Worm (Caenorhabditis elegans) whole organism, L2 larva: Measurements from ENCODE around the gene gpd-2.

Experiments used
- C34F6.9 ChIP-seq: fragments of 150-350 bp; optimal IDR thresholded peaks from 2 replicates; lab custom pipeline; 2014; ENCODE audit warnings: missing biosample characterization, missing genetic modification characterization
- F13H6.1 ChIP-seq: sonication (generic microtip); optimal IDR thresholded peaks from 2 replicates; lab custom pipeline; 2016; ENCODE audit warnings: missing genetic modification characterization, missing compliant biosample characterization
- R02D3.7 ChIP-seq: fragments of 150-350 bp; optimal IDR thresholded peaks from 2 replicates; lab custom pipeline; 2014; ENCODE audit warnings: missing biosample characterization, missing genetic modification characterization
- Y55F3AM.14 ChIP-seq: fragments of 200-800 bp; sonication (Bioruptor generic); optimal IDR thresholded peaks from 2 replicates; lab custom pipeline; 2018; ENCODE audit warnings: mild to moderate bottlenecking, missing genetic modification characterization, missing compliant biosample characterization
- alr-1 ChIP-seq: fragments of 150-350 bp; optimal IDR thresholded peaks from 2 replicates; lab custom pipeline; 2014; ENCODE audit warnings: missing biosample characterization, missing genetic modification characterization
- aly-2 ChIP-seq: fragments of 150-350 bp; optimal IDR thresholded peaks from 2 replicates; lab custom pipeline; 2014; ENCODE audit warnings: missing biosample characterization, missing genetic modification characterization
- ama-1 ChIP-seq: fragments of 150-350 bp; optimal IDR thresholded peaks from 2 replicates; lab custom pipeline; 2018; ENCODE audit warnings: inconsistent platforms
- ceh-16 ChIP-seq: fragments of 150-350 bp; optimal IDR thresholded peaks from 2 replicates; lab custom pipeline; 2014; ENCODE audit warnings: missing biosample characterization, missing genetic modification characterization
- ceh-82 ChIP-seq: fragments of 150-350 bp; optimal IDR thresholded peaks from 2 replicates; lab custom pipeline; 2014; ENCODE audit warnings: missing biosample characterization, missing genetic modification characterization
- crh-2 ChIP-seq: sonication (generic microtip); optimal IDR thresholded peaks from 2 replicates; lab custom pipeline; 2017; ENCODE audit warnings: missing biosample characterization, missing genetic modification characterization
- dmd-4 ChIP-seq: sonication (generic microtip); optimal IDR thresholded peaks from 2 replicates; lab custom pipeline; 2017; ENCODE audit warnings: missing biosample characterization, missing genetic modification characterization
- egl-27 ChIP-seq: sonication (generic microtip); optimal IDR thresholded peaks from 3 replicates; lab custom pipeline; 2017; ENCODE audit warnings: missing biosample characterization, missing genetic modification reagents, missing genetic modification characterization
- elt-1 ChIP-seq: fragments of 150-350 bp; optimal IDR thresholded peaks from 2 replicates; lab custom pipeline; 2014; ENCODE audit warnings: missing biosample characterization, missing genetic modification characterization
- elt-3 ChIP-seq: sonication (generic microtip); optimal IDR thresholded peaks from 2 replicates; lab custom pipeline; 2017; ENCODE audit warnings: missing biosample characterization, missing genetic modification characterization
- fos-1 ChIP-seq: fragments of 150-350 bp; optimal IDR thresholded peaks from 2 replicates; lab custom pipeline; 2014; ENCODE audit warnings: missing biosample characterization, missing genetic modification characterization
- gmeb-1 ChIP-seq: fragments of 150-350 bp; optimal IDR thresholded peaks from 2 replicates; lab custom pipeline; 2014; ENCODE audit warnings: missing biosample characterization, missing genetic modification characterization
- lin-11 ChIP-seq: fragments of 150-350 bp; sonication (generic microtip); optimal IDR thresholded peaks from 2 replicates; lab custom pipeline; 2014; ENCODE audit warnings: missing biosample characterization, missing genetic modification characterization, inconsistent platforms, mixed read lengths
- lin-13 ChIP-seq: fragments of 150-350 bp; optimal IDR thresholded peaks from 2 replicates; lab custom pipeline; 2014; ENCODE audit warnings: missing biosample characterization, missing genetic modification reagents, missing genetic modification characterization
- lin-39 ChIP-seq: fragments of 150-350 bp; optimal IDR thresholded peaks from 2 replicates; lab custom pipeline; 2014; ENCODE audit warnings: missing biosample characterization, missing genetic modification reagents, missing genetic modification characterization
- lsy-2 ChIP-seq, 2 experiments: fragments of 150-350 bp in 1 of 2; sonication (generic microtip) in 1 of 2; optimal IDR thresholded peaks; 2 replicates each; lab custom pipeline; 2014 to 2017; ENCODE audit warnings: missing biosample characterization in 2 of 2, missing genetic modification characterization in 2 of 2
- mab-5 ChIP-seq: fragments of 150-350 bp; optimal IDR thresholded peaks from 2 replicates; lab custom pipeline; 2014; ENCODE audit warnings: missing biosample characterization, missing genetic modification characterization
- mbf-1 ChIP-seq: sonication (generic microtip); optimal IDR thresholded peaks from 2 replicates; lab custom pipeline; 2017; ENCODE audit warnings: missing biosample characterization, missing genetic modification characterization
- nhr-10 ChIP-seq: sonication (generic microtip); optimal IDR thresholded peaks from 2 replicates; lab custom pipeline; 2017; ENCODE audit warnings: missing biosample characterization, missing genetic modification characterization
- nhr-11 ChIP-seq: fragments of 150-350 bp; optimal IDR thresholded peaks from 2 replicates; lab custom pipeline; 2014; ENCODE audit warnings: missing biosample characterization, missing genetic modification characterization
- nhr-12 ChIP-seq: fragments of 150-350 bp; optimal IDR thresholded peaks from 2 replicates; lab custom pipeline; 2014; ENCODE audit warnings: missing biosample characterization, missing genetic modification characterization
- nhr-129 ChIP-seq: fragments of 150-350 bp; optimal IDR thresholded peaks from 2 replicates; lab custom pipeline; 2014; ENCODE audit warnings: missing biosample characterization, missing genetic modification characterization
- nhr-21 ChIP-seq: fragments of 150-350 bp; optimal IDR thresholded peaks from 2 replicates; lab custom pipeline; 2014; ENCODE audit warnings: missing biosample characterization, missing genetic modification characterization
- nhr-23 ChIP-seq: fragments of 150-350 bp; optimal IDR thresholded peaks from 2 replicates; lab custom pipeline; 2014; ENCODE audit warnings: missing biosample characterization, missing genetic modification reagents, missing genetic modification characterization
- nhr-237 ChIP-seq: fragments of 150-350 bp; optimal IDR thresholded peaks from 2 replicates; lab custom pipeline; 2014; ENCODE audit warnings: missing biosample characterization, missing genetic modification characterization
- nhr-25 ChIP-seq: fragments of 150-350 bp; sonication (generic microtip); optimal IDR thresholded peaks from 3 replicates; lab custom pipeline; 2014; ENCODE audit warnings: missing biosample characterization, missing genetic modification characterization
- nhr-6 ChIP-seq: fragments of 150-350 bp; optimal IDR thresholded peaks from 2 replicates; lab custom pipeline; 2014; ENCODE audit warnings: missing biosample characterization, missing genetic modification characterization
- peb-1 ChIP-seq: fragments of 150-350 bp; optimal IDR thresholded peaks from 2 replicates; lab custom pipeline; 2014; ENCODE audit warnings: missing biosample characterization, missing genetic modification characterization
- sem-4 ChIP-seq: fragments of 150-350 bp; optimal IDR thresholded peaks from 2 replicates; lab custom pipeline; 2014; ENCODE audit warnings: missing biosample characterization, missing genetic modification reagents, missing genetic modification characterization
- skn-1 ChIP-seq: sonication (generic microtip); optimal IDR thresholded peaks from 2 replicates; lab custom pipeline; 2017; ENCODE audit warnings: missing biosample characterization, missing genetic modification characterization
- sma-3 ChIP-seq: sonication (generic microtip); optimal IDR thresholded peaks from 2 replicates; lab custom pipeline; 2016; ENCODE audit warnings: missing genetic modification reagents, missing genetic modification characterization, missing compliant biosample characterization
- sma-9 ChIP-seq, 2 experiments: fragments of 150-350 bp in 1 of 2; sonication (generic microtip) in 1 of 2; optimal IDR thresholded peaks; 2 replicates each; lab custom pipeline; 2014 to 2016; ENCODE audit warnings: missing genetic modification characterization in 2 of 2, mild to moderate bottlenecking in 1 of 2, missing biosample characterization in 1 of 2, missing compliant biosample characterization in 1 of 2, missing genetic modification reagents in 1 of 2, moderate library complexity in 1 of 2
- snpc-4 ChIP-seq: fragments of 150-350 bp; optimal IDR thresholded peaks from 2 replicates; lab custom pipeline; 2014; ENCODE audit warnings: missing biosample characterization, missing genetic modification characterization
- unc-39 ChIP-seq: fragments of 150-350 bp; optimal IDR thresholded peaks from 2 replicates; lab custom pipeline; 2014; ENCODE audit warnings: missing biosample characterization, missing genetic modification characterization
- unc-55 ChIP-seq: fragments of 150-350 bp; sonication (generic microtip); optimal IDR thresholded peaks from 3 replicates; lab custom pipeline; 2014; ENCODE audit warnings: missing biosample characterization, missing genetic modification reagents, missing genetic modification characterization
- zag-1 ChIP-seq: fragments of 150-350 bp; optimal IDR thresholded peaks from 2 replicates; lab custom pipeline; 2014; ENCODE audit warnings: missing biosample characterization, missing genetic modification characterization
- ztf-1 ChIP-seq: fragments of 200-800 bp; sonication (Bioruptor generic); conservative IDR thresholded peaks from 2 replicates; pipeline ENCODE4 v1.3.6; 2022; ENCODE audit warnings: missing genetic modification characterization, missing compliant biosample characterization
- ztf-11 ChIP-seq: sonication (generic microtip); optimal IDR thresholded peaks from 2 replicates; lab custom pipeline; 2017; ENCODE audit warnings: missing biosample characterization, missing genetic modification characterization
- ztf-4 ChIP-seq: fragments of 150-350 bp; optimal IDR thresholded peaks from 2 replicates; lab custom pipeline; 2014; ENCODE audit warnings: missing biosample characterization, missing genetic modification characterization

Gene gpd-2

DNA sequence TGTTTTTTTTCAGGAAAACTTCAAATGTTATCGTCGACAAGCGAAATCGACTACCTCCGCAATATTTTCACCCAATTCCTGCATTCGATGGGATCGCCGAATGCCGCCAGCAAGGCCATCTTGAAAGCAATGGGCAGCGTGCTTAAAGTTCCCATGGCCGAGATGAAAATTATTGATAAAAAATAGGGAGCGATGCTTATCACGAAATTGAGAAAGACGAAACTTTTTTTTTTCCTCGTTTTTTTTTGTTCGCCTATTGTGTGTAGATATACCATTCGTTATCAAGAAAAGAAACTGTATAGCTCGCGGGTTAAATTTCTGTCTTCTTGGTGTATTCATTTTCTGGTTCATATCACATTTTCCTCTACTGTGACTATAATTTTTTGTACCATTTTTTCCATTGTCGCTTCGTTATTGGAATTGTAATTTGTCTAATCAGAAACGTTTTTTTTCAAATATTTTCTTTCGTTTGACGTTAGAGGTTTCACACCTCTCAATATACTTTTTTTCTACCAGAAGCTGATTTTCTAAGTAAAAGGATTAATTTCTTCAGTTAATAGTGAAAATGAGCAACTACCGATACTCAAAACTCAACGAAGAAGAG lies 49.6 kb upstream of the gpd-2 start, which contains the start of gene syx-6:
TSS of gene syx-6 (plus strand) at position 554 of the 604 bp plus-strand sequence.
- TF ChIP-seq lin-39 (tag; lab: Kevin White, UChicago) (no peak), C34F6.9 (no peak), mbf-1 (tag; lab: Kevin White, UChicago) (no peak), elt-1 (tag; lab: Kevin White, UChicago) (peak; percentile 6), crh-2 (tag; lab: Kevin White, UChicago) (no peak), sma-9 (GFP tag; optimal IDR thresholded peaks at IDR 0.05; lab: Kevin White, UChicago) (no peak), sma-9 (tag; optimal IDR thresholded peaks at IDR 0.05; lab: Kevin White, UChicago) (no peak)

DNA sequence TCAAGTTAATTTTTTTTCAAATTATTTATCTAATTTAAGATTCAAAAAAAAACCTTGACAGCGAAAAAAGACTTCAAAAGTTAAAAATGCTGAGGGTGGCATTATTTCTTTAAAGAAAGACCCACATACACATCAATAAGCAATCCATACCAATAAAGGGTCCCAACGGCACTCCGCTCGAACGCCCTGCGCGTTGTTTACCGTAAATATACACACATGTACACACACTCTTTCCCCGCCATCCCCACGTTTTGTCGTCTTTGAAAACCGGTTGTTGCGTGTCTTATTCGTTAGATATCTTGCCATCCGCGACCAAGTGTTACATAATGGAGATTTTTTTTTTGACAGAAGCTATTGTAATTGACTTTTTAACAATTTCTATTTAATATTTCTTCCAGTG lies 45.1 kb upstream of the gpd-2 start, which contains the start of gene gcc-1:
TSS of gene gcc-1 (plus strand) at position 399 of the 400 bp plus-strand sequence.
- TF ChIP-seq nhr-21 (tag; lab: Kevin White, UChicago) (peak; percentile 79), lin-13 (peak; percentile 12), unc-39 (no peak), elt-3 (no peak), nhr-25 (peak; percentile 78), nhr-6 (tag; lab: Kevin White, UChicago) (no peak), aly-2 (tag; lab: Kevin White, UChicago) (no peak), Y55F3AM.14 (GFP tag; lab: Kevin White, UChicago) (no peak), dmd-4 (tag; lab: Kevin White, UChicago) (no peak), lsy-2 (tag; optimal IDR thresholded peaks at IDR 0.05; lab: Kevin White, UChicago) (peak in 1 of 2 experiments; percentile 48), gmeb-1 (tag; lab: Kevin White, UChicago) (no peak), ceh-16 (tag; lab: Kevin White, UChicago) (no peak), sem-4 (tag; lab: Kevin White, UChicago) (peak; percentile 18), nhr-11 (no peak), peb-1 (tag; lab: Kevin White, UChicago) (no peak), R02D3.7 (tag; lab: Kevin White, UChicago) (peak; percentile 87), ceh-82 (tag; lab: Kevin White, UChicago) (no peak), nhr-237 (no peak), skn-1 (tag; lab: Kevin White, UChicago) (no peak), nhr-129 (peak; percentile 51), sma-3 (GFP tag; lab: Kevin White, UChicago) (peak; percentile 33), mab-5 (tag; lab: Kevin White, UChicago) (no peak), sma-9 (GFP tag; optimal IDR thresholded peaks at IDR 0.05; lab: Kevin White, UChicago) (peak; percentile 73), sma-9 (tag; optimal IDR thresholded peaks at IDR 0.05; lab: Kevin White, UChicago) (no peak), alr-1 (tag; lab: Kevin White, UChicago) (no peak), lin-11 (tag; lab: Kevin White, UChicago) (no peak), lin-39 (tag; lab: Kevin White, UChicago) (no peak), unc-55 (GFP tag; lab: Kevin White, UChicago) (peak; percentile 76), F13H6.1 (tag; lab: Kevin White, UChicago) (peak; percentile 45), snpc-4 (tag; lab: Kevin White, UChicago) (no peak), C34F6.9 (no peak), crh-2 (tag; lab: Kevin White, UChicago) (peak; percentile 8), zag-1 (tag; lab: Kevin White, UChicago) (no peak), ama-1 (no peak), ztf-1 (GFP tag; lab: Robert Waterston, UW) (no peak), elt-1 (tag; lab: Kevin White, UChicago) (no peak), nhr-23 (tag; lab: Kevin White, UChicago) (no peak), ztf-4 (tag; lab: Kevin White, UChicago) (no peak), ztf-11 (no peak), nhr-12 (no peak), mbf-1 (tag; lab: Kevin White, UChicago) (no peak), fos-1 (no peak), egl-27 (tag; lab: Kevin White, UChicago) (no peak), nhr-10 (tag; lab: Kevin White, UChicago) (no peak)
